Fruit fly (Drosophila melanogaster) whole organism, embryonic: ENCODE results near the gene CG14452.

Experiments used
- Asciz ChIP-seq: fragments of 200-800 bp; sonication (Bioruptor generic); optimal IDR thresholded peaks from 2 replicates; lab custom pipeline; 2017; ENCODE audit warnings: missing biosample characterization, mild to moderate bottlenecking, missing genetic modification characterization, missing genetic modification reagents
- CG10366 ChIP-seq: fragments of 200-800 bp; sonication (Bioruptor generic); IDR thresholded peaks from 2 replicates; pipeline ENCODE4 v1.3.6; 2022; ENCODE audit warnings: missing biosample characterization, missing genetic modification characterization
- CG10565 ChIP-seq: fragments of 200-800 bp; sonication (Bioruptor generic); optimal IDR thresholded peaks from 3 replicates; lab custom pipeline; 2016; ENCODE audit warnings: missing biosample characterization, mild to moderate bottlenecking, missing genetic modification characterization
- CG10979 ChIP-seq: fragments of 200-800 bp; sonication (Bioruptor generic); optimal IDR thresholded peaks from 2 replicates; lab custom pipeline; 2018; ENCODE audit warnings: missing biosample characterization, mild to moderate bottlenecking, missing genetic modification characterization, moderate library complexity
- CG12104 ChIP-seq: fragments of 200-800 bp; sonication (Bioruptor generic); optimal IDR thresholded peaks from 3 replicates; lab custom pipeline; 2016; ENCODE audit warnings: missing biosample characterization, missing genetic modification characterization
- CG12744 ChIP-seq: fragments of 200-800 bp; sonication (Bioruptor generic); optimal IDR thresholded peaks from 2 replicates; lab custom pipeline; 2016; ENCODE audit warnings: missing biosample characterization, missing genetic modification characterization
- CG13424 ChIP-seq: fragments of 200-800 bp; sonication (Bioruptor generic); optimal IDR thresholded peaks from 2 replicates; lab custom pipeline; 2019; ENCODE audit warnings: missing biosample characterization, mild to moderate bottlenecking, missing genetic modification characterization, moderate library complexity
- CG14965 ChIP-seq: fragments of 200-800 bp; sonication (Bioruptor generic); optimal IDR thresholded peaks from 2 replicates; lab custom pipeline; 2016; ENCODE audit warnings: missing biosample characterization, missing genetic modification characterization, borderline replicate concordance
- CG1647 ChIP-seq: fragments of 200-800 bp; sonication (Bioruptor generic); optimal IDR thresholded peaks from 3 replicates; lab custom pipeline; 2016; ENCODE audit warnings: missing biosample characterization, missing genetic modification characterization
- CG2875 ChIP-seq: fragments of 200-800 bp; sonication (Bioruptor generic); optimal IDR thresholded peaks from 2 replicates; lab custom pipeline; 2017; ENCODE audit warnings: missing biosample characterization, mild to moderate bottlenecking, missing genetic modification characterization, missing genetic modification reagents
- CG31224 ChIP-seq: fragments of 200-800 bp; sonication (Bioruptor generic); IDR thresholded peaks from 2 replicates; pipeline ENCODE4 v1.3.6; 2022; ENCODE audit warnings: missing biosample characterization, missing genetic modification characterization
- CG3281 ChIP-seq: fragments of 200-800 bp; sonication (Bioruptor generic); optimal IDR thresholded peaks from 3 replicates; lab custom pipeline; 2017; ENCODE audit warnings: missing biosample characterization, mild to moderate bottlenecking, missing genetic modification characterization
- CG4854 ChIP-seq: fragments of 200-800 bp; sonication (Bioruptor generic); optimal IDR thresholded peaks from 2 replicates; lab custom pipeline; 2016; ENCODE audit warnings: missing biosample characterization, missing genetic modification characterization, inconsistent platforms
- CG8089 ChIP-seq: fragments of 200-800 bp; sonication (Bioruptor generic); optimal IDR thresholded peaks from 3 replicates; lab custom pipeline; 2016; ENCODE audit warnings: missing biosample characterization, missing genetic modification characterization
- CG8924 ChIP-seq: fragments of 200-800 bp; optimal IDR thresholded peaks from 3 replicates; lab custom pipeline; 2019; ENCODE audit warnings: missing biosample characterization, mild to moderate bottlenecking, missing genetic modification characterization, moderate library complexity
- CkIIα-i1 ChIP-seq: fragments of 200-800 bp; sonication (Bioruptor generic); IDR thresholded peaks from 2 replicates; pipeline ENCODE4 v1.3.6; 2022; ENCODE audit warnings: missing biosample characterization, missing genetic modification characterization
- Dip3 ChIP-seq: fragments of 200-800 bp; sonication (Bioruptor generic); optimal IDR thresholded peaks from 3 replicates; lab custom pipeline; 2016; ENCODE audit warnings: missing biosample characterization, missing genetic modification characterization
- Dll ChIP-seq: fragments of 200-800 bp; sonication (Bioruptor generic); IDR thresholded peaks from 4 replicates; pipeline ENCODE4 v1.3.6; 2022; ENCODE audit warnings: missing biosample characterization, missing genetic modification characterization; ENCODE audit not compliant: partially characterized antibody
- Ets65A ChIP-seq: fragments of 200-800 bp; sonication (Bioruptor generic); peaks from one replicate; lab custom pipeline; 2016; ENCODE audit warnings: missing biosample characterization, missing genetic modification characterization
- Mad ChIP-seq: fragments of 200-800 bp; sonication (Bioruptor generic); optimal IDR thresholded peaks from 2 replicates; lab custom pipeline; 2016; ENCODE audit warnings: missing biosample characterization, missing genetic modification characterization
- Neu2 ChIP-seq: fragments of 200-800 bp; sonication (Bioruptor generic); optimal IDR thresholded peaks from 3 replicates; lab custom pipeline; 2016; ENCODE audit warnings: missing biosample characterization, missing genetic modification characterization, borderline replicate concordance
- Nf-YC ChIP-seq: fragments of 200-800 bp; optimal IDR thresholded peaks from 3 replicates; lab custom pipeline; 2019; ENCODE audit warnings: missing biosample characterization, mild to moderate bottlenecking, missing genetic modification characterization, moderate library complexity
- NfI ChIP-seq: fragments of 200-800 bp; sonication (Bioruptor generic); optimal IDR thresholded peaks from 3 replicates; lab custom pipeline; 2018; ENCODE audit warnings: missing biosample characterization, mild to moderate bottlenecking, missing genetic modification characterization, moderate library complexity
- Pdp1 ChIP-seq, 2 experiments: fragments of 200-800 bp; sonication (Bioruptor generic); optimal IDR thresholded peaks; 3 replicates each; lab custom pipeline; 2016; ENCODE audit warnings: missing biosample characterization in 2 of 2, missing genetic modification characterization in 2 of 2, mild to moderate bottlenecking in 1 of 2, moderate library complexity in 1 of 2
- Sry-δ ChIP-seq: fragments of 200-800 bp; sonication (Bioruptor generic); optimal IDR thresholded peaks from 2 replicates; lab custom pipeline; 2016; ENCODE audit warnings: missing biosample characterization, missing genetic modification characterization
- Trl ChIP-seq, 3 experiments: fragments of >200 bp in 2 of 3; fragments of 200-800 bp in 1 of 3; sonication (Bioruptor generic) in 1 of 3; optimal IDR thresholded peaks; 2 replicates in 1 of 3; 3 replicates in 2 of 3; lab custom pipeline; 2016 to 2017; ENCODE audit warnings: missing biosample characterization in 1 of 3, missing genetic modification characterization in 1 of 3
- ab ChIP-seq: fragments of 200-800 bp; sonication (Bioruptor generic); optimal IDR thresholded peaks from 2 replicates; lab custom pipeline; 2016; ENCODE audit warnings: missing biosample characterization, missing genetic modification characterization
- al ChIP-seq: fragments of 200-800 bp; sonication (Bioruptor generic); IDR thresholded peaks from 2 replicates; pipeline ENCODE4 v1.3.6; 2022; ENCODE audit warnings: missing biosample characterization, missing genetic modification characterization
- br ChIP-seq: fragments of >200 bp; optimal IDR thresholded peaks from 2 replicates; lab custom pipeline; 2017
- chinmo ChIP-seq: fragments of 200-800 bp; sonication (Bioruptor generic); IDR thresholded peaks from 4 replicates; pipeline ENCODE4 v1.3.6; 2022; ENCODE audit warnings: missing biosample characterization, missing genetic modification characterization; ENCODE audit not compliant: partially characterized antibody
- crc ChIP-seq: fragments of 200-800 bp; sonication (Bioruptor generic); optimal IDR thresholded peaks from 2 replicates; lab custom pipeline; 2016; ENCODE audit warnings: missing biosample characterization, missing genetic modification characterization
- dmrt11E ChIP-seq: fragments of 200-800 bp; sonication (Bioruptor generic); optimal IDR thresholded peaks from 3 replicates; lab custom pipeline; 2018; ENCODE audit warnings: missing biosample characterization, mild to moderate bottlenecking, missing genetic modification characterization, moderate library complexity
- dpn ChIP-seq, 2 experiments: fragments of 200-800 bp; sonication (Bioruptor generic); optimal IDR thresholded peaks; 3 replicates each; lab custom pipeline; 2016; ENCODE audit warnings: missing biosample characterization in 2 of 2, missing genetic modification characterization in 2 of 2
- en ChIP-seq: fragments of 200-800 bp; sonication (Bioruptor generic); optimal IDR thresholded peaks from 2 replicates; lab custom pipeline; 2016; ENCODE audit warnings: missing biosample characterization, missing genetic modification characterization
- esg ChIP-seq: fragments of 200-800 bp; sonication (Bioruptor generic); conservative IDR thresholded peaks from 2 replicates; pipeline ENCODE4 v1.3.6; 2022; ENCODE audit warnings: missing biosample characterization, missing genetic modification characterization
- gem ChIP-seq: fragments of 200-800 bp; sonication (Bioruptor generic); optimal IDR thresholded peaks from 2 replicates; lab custom pipeline; 2019; ENCODE audit warnings: missing biosample characterization, mild to moderate bottlenecking, missing genetic modification characterization, moderate library complexity
- gsb-n ChIP-seq: fragments of 200-800 bp; sonication (Bioruptor generic); optimal IDR thresholded peaks from 3 replicates; lab custom pipeline; 2018; ENCODE audit warnings: missing biosample characterization, mild to moderate bottlenecking, missing genetic modification characterization
- her ChIP-seq: fragments of 200-800 bp; sonication (Bioruptor generic); optimal IDR thresholded peaks from 2 replicates; lab custom pipeline; 2016; ENCODE audit warnings: missing biosample characterization, missing genetic modification characterization
- jigr1 ChIP-seq: fragments of 200-800 bp; sonication (Bioruptor generic); IDR thresholded peaks from 3 replicates; pipeline ENCODE4 v1.3.6; 2022; ENCODE audit warnings: missing biosample characterization, missing genetic modification characterization
- luna ChIP-seq: fragments of 200-800 bp; sonication (Bioruptor generic); optimal IDR thresholded peaks from 2 replicates; lab custom pipeline; 2016; ENCODE audit warnings: missing biosample characterization, missing genetic modification characterization
- nau ChIP-seq: fragments of 200-800 bp; sonication (Bioruptor generic); optimal IDR thresholded peaks from 3 replicates; lab custom pipeline; 2017; ENCODE audit warnings: missing biosample characterization, mild to moderate bottlenecking, missing genetic modification characterization, missing genetic modification reagents
- nerfin-2 ChIP-seq: fragments of 200-800 bp; sonication (Bioruptor generic); IDR thresholded peaks from 2 replicates; pipeline ENCODE4 v1.3.6; 2022; ENCODE audit warnings: missing biosample characterization, missing genetic modification characterization; ENCODE audit not compliant: partially characterized antibody
- org-1 ChIP-seq: fragments of 200-800 bp; sonication (Bioruptor generic); optimal IDR thresholded peaks from 2 replicates; lab custom pipeline; 2017; ENCODE audit warnings: missing biosample characterization, missing genetic modification characterization
- pfk ChIP-seq: fragments of 200-800 bp; sonication (Bioruptor generic); optimal IDR thresholded peaks from 2 replicates; lab custom pipeline; 2018; ENCODE audit warnings: missing biosample characterization, mild to moderate bottlenecking, missing genetic modification characterization, moderate library complexity
- sens-2 ChIP-seq: fragments of 200-800 bp; sonication (Bioruptor generic); IDR thresholded peaks from 2 replicates; pipeline ENCODE4 v1.3.6; 2022; ENCODE audit warnings: missing biosample characterization, missing genetic modification characterization
- stc ChIP-seq: fragments of 200-800 bp; sonication (Bioruptor generic); IDR thresholded peaks from 2 replicates; pipeline ENCODE4 v1.3.6; 2022; ENCODE audit warnings: missing biosample characterization, missing genetic modification characterization
- tna ChIP-seq: fragments of 200-800 bp; sonication (Bioruptor generic); IDR thresholded peaks from 2 replicates; pipeline ENCODE4 v1.3.6; 2022; ENCODE audit warnings: missing biosample characterization, missing genetic modification characterization; ENCODE audit not compliant: partially characterized antibody
- vfl ChIP-seq: fragments of 200-800 bp; sonication (Bioruptor generic); optimal IDR thresholded peaks from 2 replicates; lab custom pipeline; 2016; ENCODE audit warnings: missing biosample characterization, missing genetic modification characterization
- vnd ChIP-seq: fragments of 200-800 bp; sonication (Bioruptor generic); IDR thresholded peaks from 3 replicates; pipeline ENCODE4 v1.3.6; 2022; ENCODE audit warnings: missing biosample characterization, missing genetic modification characterization; ENCODE audit not compliant: partially characterized antibody

CG14452 gene

dm6 chr3L:22717137-22717767 is 21.5 kb downstream of the CG14452 start, which contains the start of the genes ArfGAP3 and CG32452 (continued):
- peak; percentile 82 for TF ChIP-seq gem (tag; lab: Kevin White, UChicago)
- peak; percentile 68 to 82 for TF ChIP-seq dpn (GFP tag; optimal IDR thresholded peaks at IDR 0.05; lab: Kevin White, UChicago)
- TF ChIP-seq Asciz (GFP tag; lab: Kevin White, UChicago): peak; percentile 25
- peak; percentile 96 for TF ChIP-seq Ets65A (GFP tag; lab: Kevin White, UChicago)
- TF ChIP-seq chinmo (GFP tag; lab: Robert Waterston, UW): 0 out of 4 replicates have a peak, but pooled peaks have one; percentile 54
- peak; percentile 50 for TF ChIP-seq CG3281 (GFP tag; lab: Kevin White, UChicago)
- no peak for TF ChIP-seq CG4854 (GFP tag; lab: Kevin White, UChicago)
- peak; percentile 78 for TF ChIP-seq pfk (GFP tag; lab: Kevin White, UChicago)
- peak; percentile 56 for TF ChIP-seq Sry-δ (GFP tag; lab: Kevin White, UChicago)
- TF ChIP-seq br: no peak
- no peak for TF ChIP-seq sens-2 (GFP tag; lab: Robert Waterston, UW)
- TF ChIP-seq Nf-YC (tag; lab: Kevin White, UChicago): peak; percentile 69
- no peak for TF ChIP-seq ab (GFP tag; lab: Kevin White, UChicago)
- peak; percentile 26 for TF ChIP-seq crc (GFP tag; lab: Kevin White, UChicago)
- TF ChIP-seq stc: peak; percentile 38; the same call in 1 of the 2 replicates
- TF ChIP-seq CG8089 (GFP tag; lab: Kevin White, UChicago): peak; percentile 33
- peak; percentile 63; the same call in 1 of the 2 replicates for TF ChIP-seq CG10366
- peak; percentile 82 for TF ChIP-seq CG8924
- peak; percentile 68 for TF ChIP-seq gsb-n (tag; lab: Kevin White, UChicago)
- no peak for TF ChIP-seq CG10565 (GFP tag; lab: Kevin White, UChicago)
- no peak for TF ChIP-seq tna (GFP tag; lab: Robert Waterston, UW)
- TF ChIP-seq Trl (optimal IDR thresholded peaks at IDR 0.05; lab: Kevin White, UChicago): no peak
- TF ChIP-seq Trl (GFP tag; optimal IDR thresholded peaks at IDR 0.05; lab: Kevin White, UChicago): peak; percentile 55
- no peak for TF ChIP-seq org-1 (GFP tag; lab: Kevin White, UChicago)
- TF ChIP-seq Pdp1 (GFP tag; optimal IDR thresholded peaks at IDR 0.05; lab: Kevin White, UChicago): peak; percentile 51 to 67
- TF ChIP-seq dmrt11E (tag; lab: Kevin White, UChicago): peak; percentile 67
- TF ChIP-seq Dip3 (GFP tag; lab: Kevin White, UChicago): peak; percentile 57
- no peak for TF ChIP-seq nerfin-2 (GFP tag; lab: Robert Waterston, UW)
- TF ChIP-seq vnd (GFP tag; lab: Robert Waterston, UW): peak; percentile 58; the same call in 1 of the 3 replicates
- TF ChIP-seq luna: peak; percentile 50
- TF ChIP-seq en (GFP tag; lab: Kevin White, UChicago): peak; percentile 5
- no peak for TF ChIP-seq CG14965
- TF ChIP-seq nau: peak; percentile 4
- TF ChIP-seq vfl: peak; percentile 37
- peak; percentile 62 for TF ChIP-seq CG10979 (tag; lab: Kevin White, UChicago)
- TF ChIP-seq CkIIα-i1 (GFP tag; lab: Robert Waterston, UW): no peak
- peak; percentile 73 for TF ChIP-seq CG12104
- TF ChIP-seq jigr1 (GFP tag; lab: Robert Waterston, UW): no peak
- no peak for TF ChIP-seq CG12744 (GFP tag; lab: Kevin White, UChicago)
- TF ChIP-seq Dll (GFP tag; lab: Robert Waterston, UW): peak; percentile 86
- TF ChIP-seq CG13424: peak; percentile 83
- peak; percentile 67 for TF ChIP-seq NfI (GFP tag; lab: Kevin White, UChicago)
- TF ChIP-seq CG2875 (GFP tag; lab: Kevin White, UChicago): peak; percentile 36
- TF ChIP-seq CG31224 (GFP tag; lab: Robert Waterston, UW): peak; percentile 41; the same call in 1 of the 2 replicates
- peak; percentile 71 for TF ChIP-seq Mad (GFP tag; lab: Kevin White, UChicago)
- peak; percentile 60 for TF ChIP-seq CG1647 (GFP tag; lab: Kevin White, UChicago)
- peak; percentile 70 for TF ChIP-seq al (GFP tag; lab: Robert Waterston, UW)
- TF ChIP-seq esg: peak; percentile 51; the same call in 1 of the 2 replicates
- no peak for TF ChIP-seq Neu2 (GFP tag; lab: Kevin White, UChicago)
- TF ChIP-seq her (GFP tag; lab: Kevin White, UChicago): peak; percentile 55
